Fruit fly (Drosophila melanogaster) S2 (cell line): ENCODE data around the gene Tusp.

Experiments used
- CG8478 ChIP-seq: fragments of >200 bp; optimal IDR thresholded peaks from 2 replicates; lab custom pipeline; 2018
- CTCF ChIP-seq, 2 experiments: fragments of >200 bp; optimal IDR thresholded peaks; 2 replicates each; lab custom pipeline; 2018

dm6 chr3R:27636010-27636584 is 28.4 kb downstream of the Tusp start, which contains the start of the genes CG5611 and Mtl:
- TF ChIP-seq CG8478 (lab: Kevin White, UChicago) (no peak), CTCF (optimal IDR thresholded peaks at IDR 0.05; lab: Kevin White, UChicago) (no peak)
